Worm (Caenorhabditis elegans) whole organism, early embryonic: ENCODE results near the gene rpl-36.

Source experiments
- F13C5.2 ChIP-seq: sonication (generic microtip); optimal IDR thresholded peaks from 2 replicates; lab custom pipeline; 2017; ENCODE audit warnings: mild to moderate bottlenecking, missing genetic modification characterization, inconsistent platforms, missing compliant biosample characterization
- aly-1 ChIP-seq: sonication (generic microtip); optimal IDR thresholded peaks from 2 replicates; lab custom pipeline; 2016; ENCODE audit warnings: missing genetic modification characterization, missing compliant biosample characterization
- ama-1 ChIP-seq: fragments of 150-350 bp; optimal IDR thresholded peaks from 2 replicates; lab custom pipeline; 2014
- ceh-36 ChIP-seq: sonication (generic microtip); optimal IDR thresholded peaks from 2 replicates; lab custom pipeline; 2016; ENCODE audit warnings: missing genetic modification characterization, inconsistent platforms, missing compliant biosample characterization
- ets-7 ChIP-seq: sonication (generic microtip); optimal IDR thresholded peaks from 2 replicates; lab custom pipeline; 2016; ENCODE audit warnings: missing genotype, missing genetic modification characterization, missing compliant biosample characterization
- flt-1 ChIP-seq: fragments of 200-800 bp; sonication (Bioruptor generic); IDR thresholded peaks from 2 replicates; pipeline ENCODE4 v1.3.6; 2022; ENCODE audit warnings: missing genetic modification characterization, missing compliant biosample characterization
- hmbx-1 ChIP-seq: sonication (generic microtip); optimal IDR thresholded peaks from 2 replicates; lab custom pipeline; 2016; ENCODE audit warnings: mild to moderate bottlenecking, missing genetic modification characterization, missing compliant biosample characterization
- hmg-4 ChIP-seq: fragments of 200-800 bp; sonication (Bioruptor generic); optimal IDR thresholded peaks from 2 replicates; lab custom pipeline; 2018; ENCODE audit warnings: mild to moderate bottlenecking, missing genetic modification characterization, missing compliant biosample characterization
- hnd-1 ChIP-seq: sonication (generic microtip); optimal IDR thresholded peaks from 2 replicates; lab custom pipeline; 2016; ENCODE audit warnings: missing genetic modification characterization, missing compliant biosample characterization
- pes-1 ChIP-seq: fragments of 200-800 bp; sonication (Bioruptor generic); IDR thresholded peaks from 2 replicates; pipeline ENCODE4 v1.3.6; 2022; ENCODE audit warnings: missing genetic modification reagents, missing genetic modification characterization, missing compliant biosample characterization
- scrt-1 ChIP-seq: fragments of 200-800 bp; sonication (Bioruptor generic); IDR thresholded peaks from 2 replicates; pipeline ENCODE4 v1.3.6; 2022; ENCODE audit warnings: missing genetic modification characterization, missing compliant biosample characterization
- sea-1 ChIP-seq: fragments of 200-800 bp; sonication (Bioruptor generic); conservative IDR thresholded peaks from 2 replicates; pipeline ENCODE4 v1.3.6; 2022; ENCODE audit warnings: missing genetic modification characterization, missing compliant biosample characterization
- tbx-11 ChIP-seq: fragments of 200-800 bp; sonication (Bioruptor generic); IDR thresholded peaks from 2 replicates; pipeline ENCODE4 v1.3.6; 2022; ENCODE audit warnings: missing genetic modification characterization, missing compliant biosample characterization
- tra-4 ChIP-seq: sonication (generic microtip); optimal IDR thresholded peaks from 2 replicates; lab custom pipeline; 2017; ENCODE audit warnings: missing genetic modification characterization, missing compliant biosample characterization

- TF ChIP-seq tra-4 (tag; lab: Kevin White, UChicago): no peak
- no peak for TF ChIP-seq aly-1 (tag; lab: Kevin White, UChicago)
- TF ChIP-seq sea-1: no peak
- TF ChIP-seq ama-1 (lab: Kevin White, UChicago): no peak
- TF ChIP-seq flt-1 (GFP tag; lab: Robert Waterston, UW): no peak
- TF ChIP-seq pes-1 (GFP tag; lab: Robert Waterston, UW): no peak
- no peak for TF ChIP-seq hnd-1 (tag; lab: Kevin White, UChicago)
- no peak for TF ChIP-seq hmg-4 (GFP tag; lab: Kevin White, UChicago)
- no peak for TF ChIP-seq F13C5.2
- TF ChIP-seq scrt-1 (GFP tag; lab: Robert Waterston, UW): no peak
- TF ChIP-seq ets-7 (tag; lab: Kevin White, UChicago): no peak
- TF ChIP-seq hmbx-1 (tag; lab: Kevin White, UChicago): no peak
- no peak for TF ChIP-seq ceh-36 (tag; lab: Kevin White, UChicago)
- TF ChIP-seq tbx-11: no peak
Observed at ce11 chrIII:7144749-7145148, 35.3 kb upstream of the rpl-36 start, which contains the start of gene glr-2.
